Worm (Caenorhabditis elegans) whole organism, L1 larva: ENCODE results near the gene folt-3.

Experiments
- C04F5.9 ChIP-seq: sonication (generic microtip); optimal IDR thresholded peaks from 2 replicates; lab custom pipeline; 2016; ENCODE audit warnings: missing genetic modification characterization, missing compliant biosample characterization
- aha-1 ChIP-seq: fragments of 150-350 bp; optimal IDR thresholded peaks from 2 replicates; lab custom pipeline; 2014; ENCODE audit warnings: missing biosample characterization, missing genetic modification characterization
- ama-1 ChIP-seq: fragments of 150-350 bp; optimal IDR thresholded peaks from 2 replicates; lab custom pipeline; 2014
- blmp-1 ChIP-seq: fragments of 150-350 bp; optimal IDR thresholded peaks from 2 replicates; lab custom pipeline; 2014; ENCODE audit warnings: missing biosample characterization, missing genetic modification characterization
- ceh-63 ChIP-seq: fragments of 200-800 bp; sonication (Bioruptor generic); optimal IDR thresholded peaks from 2 replicates; lab custom pipeline; 2018; ENCODE audit warnings: mild to moderate bottlenecking, missing genetic modification characterization, missing compliant biosample characterization
- ceh-8 ChIP-seq: fragments of 200-800 bp; sonication (Bioruptor generic); optimal IDR thresholded peaks from 2 replicates; lab custom pipeline; 2018; ENCODE audit warnings: mild to moderate bottlenecking, missing genetic modification characterization, moderate library complexity, missing compliant biosample characterization
- ces-1 ChIP-seq: fragments of 150-350 bp; optimal IDR thresholded peaks from 2 replicates; lab custom pipeline; 2014; ENCODE audit warnings: missing biosample characterization, missing genetic modification reagents, missing genetic modification characterization
- efl-3 ChIP-seq: fragments of 200-800 bp; sonication (Bioruptor generic); optimal IDR thresholded peaks from 2 replicates; lab custom pipeline; 2018; ENCODE audit warnings: mild to moderate bottlenecking, missing genetic modification characterization, missing compliant biosample characterization
- egl-13 ChIP-seq: sonication (generic microtip); optimal IDR thresholded peaks from 2 replicates; lab custom pipeline; 2016; ENCODE audit warnings: missing genotype, missing genetic modification reagents, missing genetic modification characterization, missing compliant biosample characterization
- elt-2 ChIP-seq: sonication (generic microtip); optimal IDR thresholded peaks from 2 replicates; lab custom pipeline; 2016; ENCODE audit warnings: missing genetic modification characterization, mild to moderate bottlenecking, inconsistent platforms, missing compliant biosample characterization, missing genetic modification reagents
- fkh-4 ChIP-seq: sonication (generic microtip); optimal IDR thresholded peaks from 2 replicates; lab custom pipeline; 2016; ENCODE audit warnings: missing compliant biosample characterization, missing genetic modification characterization, borderline replicate concordance
- isw-1 ChIP-seq: fragments of 200-800 bp; sonication (Bioruptor generic); IDR thresholded peaks from 2 replicates; pipeline ENCODE4 v1.3.6; 2022; ENCODE audit warnings: missing genetic modification characterization, missing compliant biosample characterization
- lin-13 ChIP-seq: fragments of 150-350 bp; optimal IDR thresholded peaks from 2 replicates; lab custom pipeline; 2014; ENCODE audit warnings: missing biosample characterization, missing genetic modification reagents, missing genetic modification characterization
- lin-14 ChIP-seq: fragments of 200-800 bp; sonication (Bioruptor generic); optimal IDR thresholded peaks from 2 replicates; lab custom pipeline; 2018; ENCODE audit warnings: mild to moderate bottlenecking, missing genetic modification characterization, moderate library complexity, missing compliant biosample characterization
- lin-15B ChIP-seq: fragments of 150-350 bp; sonication (generic microtip); optimal IDR thresholded peaks from 3 replicates; lab custom pipeline; 2014; ENCODE audit warnings: missing biosample characterization, missing genetic modification characterization
- lin-39 ChIP-seq: fragments of 150-350 bp; optimal IDR thresholded peaks from 2 replicates; lab custom pipeline; 2014; ENCODE audit warnings: missing biosample characterization, missing genetic modification reagents, missing genetic modification characterization
- lir-3 ChIP-seq: sonication (generic microtip); optimal IDR thresholded peaks from 2 replicates; lab custom pipeline; 2016; ENCODE audit warnings: mild to moderate bottlenecking, missing genetic modification characterization, moderate library complexity, missing compliant biosample characterization; ENCODE audit not compliant: poor library complexity
- lsy-2 ChIP-seq, 2 experiments: fragments of 150-350 bp; optimal IDR thresholded peaks; 2 replicates each; lab custom pipeline; 2014; ENCODE audit warnings: missing biosample characterization in 2 of 2, missing genetic modification characterization in 2 of 2
- mdl-1 ChIP-seq, 2 experiments: fragments of 150-350 bp; optimal IDR thresholded peaks; 2 replicates each; lab custom pipeline; 2014 to 2017; ENCODE audit warnings: missing biosample characterization in 2 of 2, missing genetic modification characterization in 2 of 2, inconsistent platforms in 1 of 2
- mep-1 ChIP-seq: fragments of 150-350 bp; optimal IDR thresholded peaks from 2 replicates; lab custom pipeline; 2014; ENCODE audit warnings: missing biosample characterization, missing genetic modification characterization
- nhr-19 ChIP-seq: fragments of 200-800 bp; sonication (Bioruptor generic); conservative IDR thresholded peaks from 2 replicates; pipeline ENCODE4 v1.3.6; 2022; ENCODE audit warnings: missing genetic modification characterization, missing compliant biosample characterization
- nhr-20 ChIP-seq: sonication (generic microtip); optimal IDR thresholded peaks from 2 replicates; lab custom pipeline; 2016; ENCODE audit warnings: mild to moderate bottlenecking, missing genetic modification characterization, missing compliant biosample characterization
- nhr-237 ChIP-seq: fragments of 150-350 bp; optimal IDR thresholded peaks from 2 replicates; lab custom pipeline; 2014; ENCODE audit warnings: missing biosample characterization, missing genetic modification characterization
- nhr-47 ChIP-seq: sonication (generic microtip); optimal IDR thresholded peaks from 2 replicates; lab custom pipeline; 2016; ENCODE audit warnings: mild to moderate bottlenecking, missing genetic modification characterization, moderate library complexity, missing compliant biosample characterization
- nhr-71 ChIP-seq: sonication (generic microtip); optimal IDR thresholded peaks from 2 replicates; lab custom pipeline; 2016; ENCODE audit warnings: mild to moderate bottlenecking, missing genetic modification characterization, moderate library complexity, missing compliant biosample characterization
- nhr-76 ChIP-seq: sonication (generic microtip); optimal IDR thresholded peaks from 2 replicates; lab custom pipeline; 2017; ENCODE audit warnings: missing biosample characterization, missing genetic modification characterization
- nhr-85 ChIP-seq: sonication (generic microtip); peaks from one replicate; lab custom pipeline; 2016; ENCODE audit warnings: missing genetic modification characterization, inconsistent platforms, missing compliant biosample characterization
- pag-3 ChIP-seq: sonication (generic microtip); optimal IDR thresholded peaks from 2 replicates; lab custom pipeline; 2017; ENCODE audit warnings: missing genetic modification characterization, mild to moderate bottlenecking, missing compliant biosample characterization, antibody characterized with exemption, borderline replicate concordance; ENCODE audit not compliant: insufficient read depth
- pax-3 ChIP-seq: fragments of 200-800 bp; sonication (Bioruptor generic); optimal IDR thresholded peaks from 2 replicates; lab custom pipeline; 2018; ENCODE audit warnings: mild to moderate bottlenecking, missing genetic modification characterization, moderate library complexity, missing compliant biosample characterization
- snu-23 ChIP-seq: sonication (generic microtip); optimal IDR thresholded peaks from 2 replicates; lab custom pipeline; 2016; ENCODE audit warnings: missing genetic modification characterization, missing compliant biosample characterization
- tbx-2 ChIP-seq: sonication (generic microtip); optimal IDR thresholded peaks from 2 replicates; lab custom pipeline; 2016; ENCODE audit warnings: missing genetic modification characterization, missing compliant biosample characterization
- unc-86 ChIP-seq: sonication (generic microtip); optimal IDR thresholded peaks from 2 replicates; lab custom pipeline; 2016; ENCODE audit warnings: missing genetic modification characterization, missing compliant biosample characterization
- zip-4 ChIP-seq: fragments of 200-800 bp; sonication (Bioruptor generic); optimal IDR thresholded peaks from 2 replicates; lab custom pipeline; 2018; ENCODE audit warnings: mild to moderate bottlenecking, missing genetic modification characterization, moderate library complexity, missing compliant biosample characterization
- ztf-4 ChIP-seq: fragments of 150-350 bp; optimal IDR thresholded peaks from 2 replicates; lab custom pipeline; 2014; ENCODE audit warnings: missing biosample characterization, missing genetic modification characterization

Gene folt-3

DNA sequence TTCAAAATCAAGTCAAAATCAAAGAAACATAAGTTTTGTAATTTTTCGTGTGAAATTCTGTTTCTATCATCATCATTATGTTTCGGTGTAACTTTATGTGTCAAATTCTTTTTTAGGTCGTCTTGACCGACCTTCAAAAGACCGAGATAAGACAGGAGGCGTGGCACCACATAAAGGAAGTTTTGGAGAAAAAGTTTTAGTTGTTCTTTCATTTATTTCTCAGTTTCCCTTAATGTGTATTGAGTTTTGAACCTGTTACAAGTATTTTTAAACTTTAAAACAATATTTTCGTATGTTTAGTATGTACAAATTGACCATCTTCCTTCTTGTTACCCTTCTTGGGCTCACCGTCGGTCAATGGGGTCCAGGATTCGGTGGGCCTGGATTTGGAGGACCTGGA, 15.1 kb upstream of the folt-3 start, which contains the start of gene grsp-4:
TSS of gene grsp-4 (plus strand) at position 301 of the 400 bp plus-strand sequence.
- TF ChIP-seq pag-3 (tag; lab: Kevin White, UChicago) (no peak), nhr-47 (tag; lab: Kevin White, UChicago) (no peak), nhr-85 (peak; percentile 48), blmp-1 (tag; lab: Kevin White, UChicago) (peak; percentile 52)

ce11 chrV:7624152-7624551, 14.6 kb upstream of the folt-3 start, which contains the start of gene C50E3.13:
TSS of gene C50E3.13 (minus strand) at chrV:7624252.
- TF ChIP-seq mep-1 (tag; lab: Kevin White, UChicago), result no peak
- TF ChIP-seq snu-23 (GFP tag; lab: Kevin White, UChicago), result no peak
- TF ChIP-seq C04F5.9 (tag; lab: Kevin White, UChicago), result no peak
- TF ChIP-seq isw-1 (GFP tag; lab: Robert Waterston, UW), result no peak
- TF ChIP-seq lir-3, result no peak
- no peak for TF ChIP-seq zip-4 (GFP tag; lab: Kevin White, UChicago)
- TF ChIP-seq blmp-1 (tag; lab: Kevin White, UChicago), result no peak
- TF ChIP-seq fkh-4 (tag; lab: Kevin White, UChicago), result no peak
- TF ChIP-seq pax-3 (tag; lab: Kevin White, UChicago), result no peak
- TF ChIP-seq lin-13, result no peak
- TF ChIP-seq lin-39, result no peak
- TF ChIP-seq ces-1, result no peak
- no peak for TF ChIP-seq ceh-63 (GFP tag; lab: Kevin White, UChicago)
- TF ChIP-seq aha-1 (tag; lab: Kevin White, UChicago), result no peak
- no peak for TF ChIP-seq ama-1
- no peak for TF ChIP-seq lin-15B (tag; lab: Kevin White, UChicago)
- TF ChIP-seq ceh-8 (GFP tag; lab: Kevin White, UChicago), result no peak
- no peak for TF ChIP-seq nhr-76 (tag; lab: Kevin White, UChicago)

DNA sequence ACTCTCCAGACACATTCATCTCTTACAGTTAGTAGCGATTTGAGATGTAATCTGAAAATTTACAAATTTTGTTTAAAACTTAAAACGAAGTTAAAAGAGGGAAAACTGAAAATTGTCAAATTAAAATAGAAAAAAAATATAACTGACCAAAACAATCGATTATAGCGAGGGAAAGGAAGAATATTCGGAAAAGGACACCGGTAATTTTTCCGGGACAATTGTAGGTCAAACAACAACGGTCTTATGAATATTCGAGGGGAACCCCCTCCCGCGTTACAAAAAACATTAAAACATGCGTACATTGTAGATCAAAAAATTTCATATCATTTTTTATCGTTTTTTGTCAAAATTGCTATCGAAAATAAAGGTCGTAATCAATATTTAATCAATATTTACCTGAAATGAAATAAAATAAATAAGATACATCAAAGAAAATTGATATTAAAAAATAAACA, 12.5 kb upstream of the folt-3 start, which contains the start of gene C50E3.12:
TSS of gene C50E3.12 (minus strand) at position 51 of the 455 bp plus-strand sequence.
- no peak for TF ChIP-seq nhr-71
- TF ChIP-seq mdl-1 (tag; optimal IDR thresholded peaks at IDR 0.05; lab: Kevin White, UChicago), result no peak
- TF ChIP-seq nhr-237 (tag; lab: Kevin White, UChicago), result no peak
- TF ChIP-seq unc-86 (tag; lab: Kevin White, UChicago), result no peak
- no peak for TF ChIP-seq ztf-4 (tag; lab: Kevin White, UChicago)
- no peak for TF ChIP-seq pax-3 (tag; lab: Kevin White, UChicago)
- no peak for TF ChIP-seq mep-1 (tag; lab: Kevin White, UChicago)
- no peak for TF ChIP-seq lin-14 (GFP tag; lab: Kevin White, UChicago)
- no peak for TF ChIP-seq lin-13
- no peak for TF ChIP-seq efl-3 (GFP tag; lab: Kevin White, UChicago)
- no peak for TF ChIP-seq nhr-19 (GFP tag; lab: Robert Waterston, UW)
- TF ChIP-seq, all 84 proteins: peak for 0

- TF ChIP-seq lsy-2 (tag; optimal IDR thresholded peaks at IDR 0.05; lab: Kevin White, UChicago) (no peak), pax-3 (tag; lab: Kevin White, UChicago) (no peak), nhr-20 (tag; lab: Kevin White, UChicago) (no peak)
Observed at ce11 chrV:7618114-7618513, 8.6 kb upstream of the folt-3 start, which contains the start of gene C50E3.15. TSS of gene C50E3.15 (plus strand) at chrV:7618414.

ce11 chrV:7612044-7612443, 2.5 kb upstream of the folt-3 start, which contains the start of gene clec-215:
TSS of gene clec-215 (plus strand) at chrV:7612344.
- no peak for TF ChIP-seq egl-13 (tag; lab: Kevin White, UChicago)
- no peak for TF ChIP-seq tbx-2 (tag; lab: Kevin White, UChicago)
- no peak for TF ChIP-seq elt-2
- TF ChIP-seq pax-3 (tag; lab: Kevin White, UChicago), result no peak
